Fruit fly (Drosophila melanogaster) whole organism, prepupa: Measurements from ENCODE around the gene CG42305.

ENCODE experiments used
- CG10669 ChIP-seq: fragments of 200-800 bp; sonication (Bioruptor generic); optimal IDR thresholded peaks from 3 replicates; lab custom pipeline; 2018; ENCODE audit warnings: missing biosample characterization, mild to moderate bottlenecking, missing genetic modification characterization, moderate library complexity
- CG15336 ChIP-seq: fragments of 200-800 bp; sonication (Bioruptor generic); IDR thresholded peaks from 2 replicates; pipeline ENCODE4 v1.3.6; 2022; ENCODE audit warnings: missing biosample characterization, missing genetic modification characterization
- CG6276 ChIP-seq: fragments of 200-800 bp; sonication (Bioruptor generic); optimal IDR thresholded peaks from 2 replicates; lab custom pipeline; 2017; ENCODE audit warnings: missing biosample characterization, mild to moderate bottlenecking, missing genetic modification characterization
- pdm3 ChIP-seq: fragments of 200-800 bp; sonication (Bioruptor generic); optimal IDR thresholded peaks from 3 replicates; lab custom pipeline; 2016; ENCODE audit warnings: missing biosample characterization, missing genetic modification characterization

DNA sequence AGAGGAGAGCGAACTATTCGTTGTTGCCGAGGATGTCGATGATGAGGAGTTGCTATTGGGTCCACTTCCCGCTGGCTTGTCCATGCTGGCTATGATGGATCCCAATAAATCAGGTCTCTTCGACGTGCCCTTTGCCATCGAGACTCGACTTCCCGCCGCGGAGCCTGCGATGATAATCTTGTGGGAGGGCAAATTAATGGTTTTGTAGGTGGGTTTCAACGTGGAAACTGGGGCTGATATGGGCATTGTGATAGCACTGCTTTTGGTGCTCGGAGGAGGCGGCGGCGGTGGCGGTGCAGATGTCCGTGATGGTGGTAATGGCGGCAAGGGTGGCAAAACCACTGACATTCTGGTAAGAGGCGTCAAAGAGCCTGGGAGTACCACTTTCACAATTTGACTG, 22.1 kb downstream of the CG42305 start:
- no peak for TF ChIP-seq CG10669 (GFP tag; lab: Kevin White, UChicago)
- TF ChIP-seq CG6276 (GFP tag; lab: Kevin White, UChicago): no peak
- no peak for TF ChIP-seq pdm3
- no peak for TF ChIP-seq CG15336
